Worm (Caenorhabditis elegans): ENCODE measurements around the gene Y17D7C.1.

ce11 chrV:18724076-18724475 is 17.7 kb downstream of the Y17D7C.1 start:
- TF ChIP-seq ceh-79 (tag; optimal IDR thresholded peaks at IDR 0.05) (no peak), atf-7 (tag; optimal IDR thresholded peaks at IDR 0.05) (no peak), egl-44 (GFP tag; IDR thresholded peaks at IDR 0.05) (no peak), nfya-1 (tag; optimal IDR thresholded peaks at IDR 0.05; ENCODE audit: borderline replicate concordance, insufficient read depth) (no peak), D2030.7 (GFP tag; IDR thresholded peaks at IDR 0.05) (no peak), athp-1 (tag; optimal IDR thresholded peaks at IDR 0.05) (no peak)
